Worm (Caenorhabditis elegans) whole organism, late embryonic: ENCODE results near the gene Y57A10B.6.

ENCODE experiments used
- K02D7.2 ChIP-seq: sonication (generic microtip); optimal IDR thresholded peaks from 2 replicates; lab custom pipeline; 2017; ENCODE audit warnings: mild to moderate bottlenecking, missing genetic modification characterization, missing compliant biosample characterization
- ceh-24 ChIP-seq: sonication (generic microtip); optimal IDR thresholded peaks from 2 replicates; lab custom pipeline; 2016; ENCODE audit warnings: mild to moderate bottlenecking, missing genetic modification characterization, missing compliant biosample characterization
- ceh-31 ChIP-seq: sonication (generic microtip); optimal IDR thresholded peaks from 2 replicates; lab custom pipeline; 2016; ENCODE audit warnings: missing genetic modification characterization, missing compliant biosample characterization
- ceh-9 ChIP-seq: sonication (generic microtip); optimal IDR thresholded peaks from 2 replicates; lab custom pipeline; 2016; ENCODE audit warnings: mild to moderate bottlenecking, missing genetic modification characterization, inconsistent platforms, missing compliant biosample characterization
- elt-4 ChIP-seq: sonication (generic microtip); optimal IDR thresholded peaks from 2 replicates; lab custom pipeline; 2016; ENCODE audit warnings: missing genetic modification characterization, missing compliant biosample characterization
- fkh-10 ChIP-seq: fragments of 150-350 bp; optimal IDR thresholded peaks from 2 replicates; lab custom pipeline; 2014; ENCODE audit warnings: missing biosample characterization, missing genetic modification reagents, missing genetic modification characterization
- nhr-11 ChIP-seq: fragments of 150-350 bp; optimal IDR thresholded peaks from 2 replicates; lab custom pipeline; 2014; ENCODE audit warnings: missing biosample characterization, missing genetic modification characterization
- npax-4 ChIP-seq: sonication (generic microtip); optimal IDR thresholded peaks from 2 replicates; lab custom pipeline; 2016; ENCODE audit warnings: missing genetic modification characterization, missing compliant biosample characterization
- pag-3 ChIP-seq: sonication (generic microtip); optimal IDR thresholded peaks from 2 replicates; lab custom pipeline; 2016; ENCODE audit warnings: missing compliant biosample characterization, missing genetic modification characterization, borderline replicate concordance
- pha-4 ChIP-seq: fragments of 150-350 bp; optimal IDR thresholded peaks from 2 replicates; lab custom pipeline; 2018; ENCODE audit warnings: missing biosample characterization, missing genetic modification reagents, missing genetic modification characterization
- rnt-1 ChIP-seq: sonication (generic microtip); optimal IDR thresholded peaks from 2 replicates; lab custom pipeline; 2016; ENCODE audit warnings: missing genetic modification characterization, missing compliant biosample characterization

DNA sequence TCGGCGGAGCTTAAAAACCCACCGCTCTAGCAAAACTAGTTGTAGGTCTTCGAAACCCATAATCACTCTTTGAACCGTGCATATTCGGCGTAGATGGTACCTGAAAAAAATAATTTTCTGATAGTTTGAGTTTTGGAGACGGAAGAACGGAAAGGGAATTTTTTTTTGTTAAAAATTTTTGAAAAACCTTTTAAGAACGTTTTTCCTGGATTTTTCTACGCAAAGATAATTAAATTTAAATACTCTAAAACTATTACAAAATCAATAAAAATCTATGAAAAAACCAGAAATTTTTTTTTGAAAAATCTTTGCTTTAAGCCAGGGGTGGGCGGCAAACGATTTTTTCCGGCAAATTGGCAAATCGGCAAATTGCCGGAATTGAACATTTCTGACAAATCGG lies 10.5 kb upstream of the Y57A10B.6 start, which contains the start of gene marc-5:
- TF ChIP-seq fkh-10 (no peak), nhr-11 (tag; lab: Kevin White, UChicago) (no peak), pha-4 (tag; lab: Kevin White, UChicago) (no peak), ceh-9 (tag; lab: Kevin White, UChicago) (no peak), pag-3 (tag; lab: Kevin White, UChicago) (no peak), npax-4 (no peak), rnt-1 (tag; lab: Kevin White, UChicago) (no peak), ceh-31 (tag; lab: Kevin White, UChicago) (no peak), ceh-24 (tag; lab: Kevin White, UChicago) (no peak), elt-4 (tag; lab: Kevin White, UChicago) (no peak), K02D7.2 (tag; lab: Kevin White, UChicago) (no peak)
